Fruit fly (Drosophila melanogaster) whole organism, wandering third instar larva: ENCODE measurements around the gene hiro.

Experiments used
- Abd-B ChIP-seq: fragments of >200 bp; optimal IDR thresholded peaks from 2 replicates; lab custom pipeline; 2017; ENCODE audit warnings: missing biosample characterization, missing genetic modification characterization
- CG9705 ChIP-seq: fragments of 200-800 bp; sonication (Bioruptor generic); optimal IDR thresholded peaks from 2 replicates; lab custom pipeline; 2018; ENCODE audit warnings: missing biosample characterization, mild to moderate bottlenecking, missing genetic modification characterization
- CrebA ChIP-seq: fragments of 200-800 bp; sonication (Bioruptor generic); optimal IDR thresholded peaks from 2 replicates; lab custom pipeline; 2016; ENCODE audit warnings: missing biosample characterization, mild to moderate bottlenecking, missing genetic modification characterization, borderline replicate concordance
- Dfd ChIP-seq: fragments of >200 bp; optimal IDR thresholded peaks from 2 replicates; lab custom pipeline; 2017; ENCODE audit warnings: missing biosample characterization, missing genetic modification characterization
- Dif ChIP-seq: fragments of 200-275, 200-300 bp; sonication (Bioruptor generic); optimal IDR thresholded peaks from 2 replicates; lab custom pipeline; 2018; ENCODE audit warnings: missing biosample characterization, missing genetic modification characterization; ENCODE audit not compliant: partially characterized antibody
- GATAd ChIP-seq: sonication (Bioruptor generic); optimal IDR thresholded peaks from 2 replicates; lab custom pipeline; 2016; ENCODE audit warnings: missing biosample characterization, missing genetic modification characterization
- HLH106 ChIP-seq: fragments of 200-800 bp; optimal IDR thresholded peaks from 3 replicates; lab custom pipeline; 2019; ENCODE audit warnings: missing biosample characterization, mild to moderate bottlenecking, missing genetic modification characterization, moderate library complexity
- Hr78 ChIP-seq: fragments of >200 bp; optimal IDR thresholded peaks from 2 replicates; lab custom pipeline; 2017; ENCODE audit warnings: missing biosample characterization, missing genetic modification characterization
- Hr83 ChIP-seq: fragments of 200-300 bp; sonication (Bioruptor generic); optimal IDR thresholded peaks from 2 replicates; lab custom pipeline; 2016; ENCODE audit warnings: missing biosample characterization, mild to moderate bottlenecking, missing genetic modification characterization, moderate library complexity; ENCODE audit not compliant: poor library complexity, severe bottlenecking
- Jra ChIP-seq: sonication (Bioruptor generic); optimal IDR thresholded peaks from 2 replicates; lab custom pipeline; 2016; ENCODE audit warnings: missing biosample characterization, missing genetic modification characterization
- Mio ChIP-seq: sonication (Bioruptor generic); optimal IDR thresholded peaks from 2 replicates; lab custom pipeline; 2016; ENCODE audit warnings: missing biosample characterization, missing genetic modification characterization
- Myc ChIP-seq: fragments of >200 bp; optimal IDR thresholded peaks from 2 replicates; lab custom pipeline; 2017
- N ChIP-seq: fragments of >200 bp; optimal IDR thresholded peaks from 2 replicates; lab custom pipeline; 2018; ENCODE audit warnings: missing biosample characterization, missing external identifiers, missing genetic modification characterization
- OdsH ChIP-seq: fragments of 200-800 bp; sonication (Bioruptor generic); optimal IDR thresholded peaks from 2 replicates; lab custom pipeline; 2016; ENCODE audit warnings: missing biosample characterization, mild to moderate bottlenecking, missing genetic modification characterization
- Rel ChIP-seq, 2 experiments: fragments of 200-800 bp; sonication (Bioruptor generic) in 1 of 2; optimal IDR thresholded peaks; 2 replicates in 1 of 2; 3 replicates in 1 of 2; lab custom pipeline; 2016 to 2019; ENCODE audit warnings: mild to moderate bottlenecking in 2 of 2, missing biosample characterization in 2 of 2, missing genetic modification characterization in 2 of 2, moderate library complexity in 1 of 2
- Sp1 ChIP-seq: fragments of 200-800 bp; sonication (Bioruptor generic); optimal IDR thresholded peaks from 3 replicates; lab custom pipeline; 2019; ENCODE audit warnings: missing biosample characterization, mild to moderate bottlenecking, missing genetic modification characterization, moderate library complexity
- Vsx2 ChIP-seq: fragments of 200-300, 225-300 bp; sonication (Bioruptor generic); optimal IDR thresholded peaks from 2 replicates; lab custom pipeline; 2018; ENCODE audit warnings: missing biosample characterization, missing genetic modification characterization; ENCODE audit not compliant: partially characterized antibody
- br ChIP-seq: fragments of 200-800 bp; sonication (Bioruptor generic); optimal IDR thresholded peaks from 2 replicates; lab custom pipeline; 2016; ENCODE audit warnings: missing biosample characterization, missing genetic modification characterization
- brk ChIP-seq: fragments of 200-800 bp; sonication (Bioruptor generic); optimal IDR thresholded peaks from 2 replicates; lab custom pipeline; 2016; ENCODE audit warnings: missing biosample characterization, mild to moderate bottlenecking, missing genetic modification characterization
- dmrt93B ChIP-seq: fragments of 200-800 bp; sonication (Bioruptor generic); optimal IDR thresholded peaks from 2 replicates; lab custom pipeline; 2018; ENCODE audit warnings: missing biosample characterization, mild to moderate bottlenecking, missing genetic modification characterization
- dsf ChIP-seq: sonication (Bioruptor generic); optimal IDR thresholded peaks from 2 replicates; lab custom pipeline; 2016; ENCODE audit warnings: missing biosample characterization, missing genetic modification characterization, borderline replicate concordance
- ey ChIP-seq: fragments of 200-800 bp; sonication (Bioruptor generic); optimal IDR thresholded peaks from 2 replicates; lab custom pipeline; 2016; ENCODE audit warnings: missing biosample characterization, missing genetic modification characterization
- foxo ChIP-seq, 2 experiments: fragments of 200-800 bp; sonication (Bioruptor generic); optimal IDR thresholded peaks; 2 replicates in 1 of 2; 3 replicates in 1 of 2; lab custom pipeline; 2016 to 2017; ENCODE audit warnings: missing biosample characterization in 2 of 2, missing genetic modification characterization in 2 of 2
- fru ChIP-seq: fragments of 200-800 bp; sonication (Bioruptor generic); optimal IDR thresholded peaks from 3 replicates; lab custom pipeline; 2016; ENCODE audit warnings: missing biosample characterization, mild to moderate bottlenecking, missing genetic modification characterization
- h ChIP-seq: fragments of 200-800 bp; sonication (Bioruptor generic); optimal IDR thresholded peaks from 3 replicates; lab custom pipeline; 2016; ENCODE audit warnings: missing biosample characterization, mild to moderate bottlenecking, missing genetic modification characterization
- jim ChIP-seq: fragments of 175-275, 200-325 bp; sonication (Bioruptor generic); optimal IDR thresholded peaks from 2 replicates; lab custom pipeline; 2016; ENCODE audit warnings: missing biosample characterization, mild to moderate bottlenecking, missing genetic modification characterization
- lola ChIP-seq: fragments of >200 bp; optimal IDR thresholded peaks from 2 replicates; lab custom pipeline; 2017; ENCODE audit warnings: missing biosample characterization, missing genetic modification characterization
- pan ChIP-seq: fragments of >200 bp; optimal IDR thresholded peaks from 2 replicates; lab custom pipeline; 2017
- psq ChIP-seq: fragments of 200-800 bp; sonication (Bioruptor generic); optimal IDR thresholded peaks from 3 replicates; lab custom pipeline; 2017; ENCODE audit warnings: missing biosample characterization, mild to moderate bottlenecking, missing genetic modification characterization, moderate library complexity
- rgr ChIP-seq: fragments of 200-800 bp; sonication (Bioruptor generic); optimal IDR thresholded peaks from 3 replicates; lab custom pipeline; 2016; ENCODE audit warnings: missing biosample characterization, mild to moderate bottlenecking, missing genetic modification characterization
- sage ChIP-seq: fragments of 200-800 bp; sonication (Bioruptor generic); optimal IDR thresholded peaks from 2 replicates; lab custom pipeline; 2016; ENCODE audit warnings: missing biosample characterization, mild to moderate bottlenecking, missing genetic modification characterization
- sv ChIP-seq: fragments of 200-800 bp; sonication (Bioruptor generic); optimal IDR thresholded peaks from 3 replicates; lab custom pipeline; 2016; ENCODE audit warnings: missing biosample characterization, missing genetic modification characterization
- tai ChIP-seq: sonication (Bioruptor generic); optimal IDR thresholded peaks from 2 replicates; lab custom pipeline; 2016; ENCODE audit warnings: missing biosample characterization, missing genetic modification characterization
- usp ChIP-seq: fragments of >200 bp; optimal IDR thresholded peaks from 2 replicates; lab custom pipeline; 2017; ENCODE audit warnings: missing biosample characterization, missing genetic modification characterization
- woc ChIP-seq: sonication (Bioruptor generic); optimal IDR thresholded peaks from 2 replicates; lab custom pipeline; 2016; ENCODE audit warnings: missing biosample characterization, mild to moderate bottlenecking, missing genetic modification characterization

Gene hiro

DNA sequence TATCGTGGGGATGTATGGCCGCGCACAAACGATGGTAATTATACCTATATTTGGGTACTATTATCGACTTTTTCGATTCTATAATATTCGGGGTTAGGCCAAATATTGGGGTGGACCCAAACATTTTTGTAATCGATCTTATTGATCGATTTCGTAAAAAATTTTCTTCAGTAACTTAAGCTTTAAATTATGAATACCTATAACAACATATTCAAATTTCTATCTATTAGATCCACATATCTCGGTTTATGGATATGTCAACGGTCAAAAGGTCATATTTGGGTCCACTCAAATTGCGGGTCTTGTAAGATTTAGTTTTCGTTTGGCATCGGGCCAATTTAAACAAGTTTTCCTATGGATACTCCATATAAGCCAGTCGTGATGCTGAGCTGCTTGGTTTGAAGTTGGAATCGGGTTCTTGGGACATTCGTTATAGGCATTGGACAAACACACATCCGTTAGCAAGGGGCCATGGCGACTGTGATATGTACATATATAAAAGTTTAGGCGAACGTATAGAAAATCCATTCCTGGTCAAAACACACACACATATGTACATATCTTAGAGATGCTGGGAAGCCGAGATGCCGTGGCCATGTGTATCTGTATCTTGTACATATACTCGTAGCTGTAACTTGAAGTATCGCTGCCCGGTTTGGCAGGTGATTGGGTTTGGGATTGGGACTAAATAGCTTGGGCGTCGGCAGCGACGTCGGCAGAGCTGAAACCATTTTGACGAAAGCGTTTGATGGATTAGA, 12.6 kb upstream of the hiro start:
- TF ChIP-seq br (GFP tag; lab: Kevin White, UChicago) (no peak), HLH106 (tag; lab: Kevin White, UChicago) (peak; percentile 29), rgr (GFP tag; lab: Kevin White, UChicago) (peak; percentile 12), foxo (GFP tag; optimal IDR thresholded peaks at IDR 0.05; lab: Kevin White, UChicago) (peak in 1 of 2 experiments; percentile 12), ey (GFP tag; lab: Kevin White, UChicago) (peak; percentile 12), Hr78 (GFP tag; lab: Kevin White, UChicago) (no peak), lola (GFP tag; lab: Kevin White, UChicago) (no peak), sv (GFP tag; lab: Kevin White, UChicago) (peak; percentile 35)
- TF ChIP-seq, all 38 proteins: peak for 5

DNA sequence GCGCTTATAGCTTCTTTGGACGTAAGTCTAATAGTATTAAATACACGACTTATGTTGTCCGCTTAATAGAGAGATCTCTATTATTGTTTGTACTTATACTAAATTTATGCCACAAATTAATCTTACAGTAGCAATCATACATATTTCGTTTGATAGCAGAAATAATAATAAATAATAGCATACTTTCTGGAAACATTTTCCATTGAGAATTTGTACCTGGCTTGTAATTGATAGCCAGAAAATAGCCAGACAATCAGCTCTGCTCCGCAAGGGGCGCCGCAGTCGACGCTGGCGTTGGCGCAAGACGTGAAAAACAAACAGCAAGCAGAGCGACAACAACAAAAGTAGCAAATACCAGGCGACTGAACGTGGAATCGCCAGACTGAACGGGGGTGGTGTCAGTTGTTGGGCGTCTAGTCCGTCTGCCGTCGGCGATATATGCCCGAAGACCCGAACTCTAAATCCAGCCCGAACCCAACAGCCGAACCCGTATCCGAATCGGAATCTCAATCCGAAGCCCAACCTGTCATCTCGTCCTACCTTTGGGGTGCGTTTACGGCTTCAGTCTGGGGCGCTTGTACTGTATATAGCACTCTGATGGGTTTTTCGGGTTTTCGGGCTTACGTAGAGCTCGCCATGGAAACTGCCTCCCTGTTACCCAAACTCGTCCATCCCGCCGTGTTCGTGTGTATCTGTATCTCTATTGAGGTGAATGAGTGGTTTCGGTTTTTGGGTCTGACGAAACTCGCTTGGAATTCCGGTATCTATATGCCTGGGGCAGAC, 11.8 kb upstream of the hiro start:
- TF ChIP-seq rgr (GFP tag; lab: Kevin White, UChicago) (peak; percentile 20), sv (GFP tag; lab: Kevin White, UChicago) (peak; percentile 33), HLH106 (tag; lab: Kevin White, UChicago) (peak; percentile 24), foxo (GFP tag; optimal IDR thresholded peaks at IDR 0.05; lab: Kevin White, UChicago) (peak in 1 of 2 experiments; percentile 59), Dfd (no peak), OdsH (GFP tag; lab: Kevin White, UChicago) (peak; percentile 38), woc (GFP tag; lab: Kevin White, UChicago) (peak; percentile 83), fru (GFP tag; lab: Kevin White, UChicago) (peak; percentile 49), h (GFP tag; lab: Kevin White, UChicago) (peak; percentile 55), Mio (no peak), tai (no peak), Abd-B (GFP tag; lab: Kevin White, UChicago) (no peak), Sp1 (peak; percentile 42), pan (no peak), br (GFP tag; lab: Kevin White, UChicago) (peak; percentile 47), Myc (peak; percentile 94), ey (GFP tag; lab: Kevin White, UChicago) (peak; percentile 35), Rel (GFP tag; optimal IDR thresholded peaks at IDR 0.05; lab: Kevin White, UChicago) (no peak), Rel (tag; optimal IDR thresholded peaks at IDR 0.05; lab: Kevin White, UChicago) (no peak), Hr83 (GFP tag; lab: Kevin White, UChicago) (no peak), dmrt93B (peak; percentile 10), Vsx2 (no peak), psq (GFP tag; lab: Kevin White, UChicago) (peak; percentile 32)
- TF ChIP-seq, all 38 proteins: peak for 14

DNA sequence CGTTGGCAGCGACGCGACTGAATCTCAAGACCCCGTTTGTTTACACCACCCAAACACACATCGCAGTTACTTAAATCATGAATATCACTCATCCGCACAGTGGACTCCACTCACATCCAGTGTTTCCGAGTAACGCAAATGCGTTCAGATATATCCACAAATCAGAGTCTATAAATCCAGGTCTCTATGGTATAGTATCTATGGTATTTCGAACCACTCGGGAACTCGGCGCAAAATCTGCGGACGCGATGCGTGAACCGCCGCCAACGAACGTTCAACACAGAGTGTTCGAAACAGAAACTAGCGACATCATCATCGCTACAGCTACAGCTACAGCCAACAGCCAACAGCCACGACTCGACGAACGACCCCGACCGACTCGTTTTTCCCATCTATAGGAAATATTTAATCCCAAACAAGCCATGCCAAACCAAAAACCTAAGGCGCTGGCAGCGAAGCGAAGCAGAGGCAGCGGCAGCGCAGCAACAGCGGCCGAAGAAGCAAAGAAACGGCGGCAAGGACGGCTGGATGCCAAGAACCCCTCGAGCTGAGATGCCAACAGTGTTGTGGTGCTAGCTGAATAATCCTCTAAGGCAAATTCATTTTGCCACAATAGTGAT, 11.1 kb upstream of the hiro start, which contains the start of gene CG13894:
CG13894 (minus strand) TSS at position 397 of the 620 bp plus-strand sequence.
- TF ChIP-seq GATAd (GFP tag; lab: Kevin White, UChicago) (no peak), br (GFP tag; lab: Kevin White, UChicago) (no peak), N (GFP tag; lab: Kevin White, UChicago) (no peak), Rel (GFP tag; optimal IDR thresholded peaks at IDR 0.05; lab: Kevin White, UChicago) (no peak), Rel (tag; optimal IDR thresholded peaks at IDR 0.05; lab: Kevin White, UChicago) (no peak), sage (no peak), Myc (no peak), h (GFP tag; lab: Kevin White, UChicago) (no peak), fru (GFP tag; lab: Kevin White, UChicago) (no peak), rgr (GFP tag; lab: Kevin White, UChicago) (no peak), ey (GFP tag; lab: Kevin White, UChicago) (no peak), woc (GFP tag; lab: Kevin White, UChicago) (no peak), lola (GFP tag; lab: Kevin White, UChicago) (no peak), CrebA (GFP tag; lab: Kevin White, UChicago) (no peak), Sp1 (no peak), HLH106 (tag; lab: Kevin White, UChicago) (no peak), tai (no peak), OdsH (GFP tag; lab: Kevin White, UChicago) (no peak), dmrt93B (no peak)

DNA sequence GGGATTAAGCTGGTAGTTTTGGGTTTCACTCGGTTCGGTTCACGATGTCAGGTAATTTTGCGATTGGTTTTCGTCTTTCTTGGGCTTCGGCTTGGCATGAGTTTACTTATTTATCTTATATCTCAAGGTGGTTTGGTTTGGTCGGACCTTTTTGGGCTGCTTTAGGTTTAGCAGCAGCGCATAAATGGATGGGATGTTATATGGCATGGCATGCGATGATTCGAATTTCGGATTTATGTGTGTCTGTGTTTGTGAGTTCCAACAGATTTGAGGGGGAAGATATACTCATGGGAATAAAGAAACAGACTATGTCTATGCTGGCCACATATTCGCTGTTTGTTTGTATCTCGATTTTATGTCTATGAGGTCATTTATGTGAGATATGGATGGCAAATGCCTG, 10.0 kb upstream of the hiro start:
- no peak for TF ChIP-seq CG9705 (GFP tag; lab: Kevin White, UChicago)
- TF ChIP-seq dmrt93B = no peak
- TF ChIP-seq rgr (GFP tag; lab: Kevin White, UChicago) = no peak
- TF ChIP-seq foxo (GFP tag; optimal IDR thresholded peaks at IDR 0.05; lab: Kevin White, UChicago) = no peak
- TF ChIP-seq Dif (GFP tag; lab: Kevin White, UChicago) = no peak
- no peak for TF ChIP-seq psq (GFP tag; lab: Kevin White, UChicago)
- TF ChIP-seq brk = no peak
- TF ChIP-seq sage = no peak
- TF ChIP-seq usp (GFP tag; lab: Kevin White, UChicago) = no peak
- TF ChIP-seq ey (GFP tag; lab: Kevin White, UChicago) = no peak
- no peak for TF ChIP-seq dsf
- TF ChIP-seq jim (GFP tag; lab: Kevin White, UChicago) = no peak
- TF ChIP-seq Abd-B (GFP tag; lab: Kevin White, UChicago) = no peak
- TF ChIP-seq Hr83 (GFP tag; lab: Kevin White, UChicago) = no peak
- TF ChIP-seq Jra (GFP tag; lab: Kevin White, UChicago) = no peak
- no peak for TF ChIP-seq HLH106 (tag; lab: Kevin White, UChicago)
- no peak for TF ChIP-seq sv (GFP tag; lab: Kevin White, UChicago)
